Fruit fly (Drosophila melanogaster): ENCODE results near the gene PolD1.

PolD1 gene

DNA sequence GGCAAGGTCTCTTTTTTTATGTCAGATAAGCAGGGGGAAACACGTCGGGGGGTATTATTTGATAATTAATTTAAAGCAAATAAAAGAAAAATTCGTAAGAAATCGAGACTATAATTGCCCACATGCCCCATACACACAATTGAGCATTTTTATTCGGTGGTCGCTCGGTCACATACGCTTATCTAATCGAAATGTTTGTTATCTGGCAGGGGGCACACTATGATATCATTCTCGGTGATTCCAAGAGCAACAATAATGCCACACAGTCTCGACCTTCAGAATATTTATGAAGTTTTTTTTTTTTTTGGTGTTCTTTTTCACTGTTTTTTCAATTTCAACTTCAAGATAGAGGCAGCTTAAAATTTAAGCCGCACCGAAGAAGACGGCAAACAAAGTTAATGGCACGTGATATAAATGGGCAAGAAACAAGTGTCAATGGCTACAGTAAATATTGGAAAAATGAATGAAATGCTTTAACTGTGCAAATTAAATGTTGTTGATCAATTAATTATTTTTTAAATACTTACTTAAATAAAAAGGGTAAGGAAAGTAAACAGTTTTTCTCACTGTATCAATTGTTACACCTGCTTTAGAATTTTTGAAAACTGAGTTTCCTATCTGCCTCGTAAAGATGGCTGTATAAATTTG is 11.9 kb upstream of the PolD1 start (continued):
- TF ChIP-seq CG6689 (GFP tag; IDR thresholded peaks at IDR 0.05): 0 out of 2 replicates have a peak, but pooled peaks have one; percentile 10
- no peak; the same call in 1 of the 2 replicates for TF ChIP-seq CG3847 (GFP tag; IDR thresholded peaks at IDR 0.05)
- TF ChIP-seq CG33213 (GFP tag; optimal IDR thresholded peaks at IDR 0.05): no peak
- no peak for TF ChIP-seq knrl (GFP tag; IDR thresholded peaks at IDR 0.05; ENCODE audit: partially characterized antibody)
- TF ChIP-seq CG4730 (GFP tag; IDR thresholded peaks at IDR 0.05): no peak
- TF ChIP-seq Nf-YA (GFP tag; IDR thresholded peaks at IDR 0.05): no peak
- no peak for TF ChIP-seq CG14667 (GFP tag; IDR thresholded peaks at IDR 0.05)
- TF ChIP-seq dimm (GFP tag; IDR thresholded peaks at IDR 0.05): no peak
- TF ChIP-seq GATAe (GFP tag; conservative IDR thresholded peaks at IDR 0.05): peak; percentile 65
- no peak for TF ChIP-seq ase (GFP tag; IDR thresholded peaks at IDR 0.05)
- peak; percentile 65 for TF ChIP-seq CG3281 (GFP tag; optimal IDR thresholded peaks at IDR 0.05)
- TF ChIP-seq ap (GFP tag; IDR thresholded peaks at IDR 0.05): no peak
- no peak for TF ChIP-seq Tbp (GFP tag; optimal IDR thresholded peaks at IDR 0.05)
- no peak for TF ChIP-seq inv (GFP tag; IDR thresholded peaks at IDR 0.05; ENCODE audit: partially characterized antibody)
- no peak for TF ChIP-seq en (GFP tag; optimal IDR thresholded peaks at IDR 0.05)
- no peak for TF ChIP-seq pb (GFP tag; optimal IDR thresholded peaks at IDR 0.05)
- TF ChIP-seq hkb (optimal IDR thresholded peaks at IDR 0.05): no peak
- peak; percentile 49 for TF ChIP-seq hkb (GFP tag; IDR thresholded peaks at IDR 0.05)
- TF ChIP-seq CG2116 (GFP tag; optimal IDR thresholded peaks at IDR 0.05): no peak
- peak; percentile 3 for TF ChIP-seq Fer2 (tag; optimal IDR thresholded peaks at IDR 0.05)
- 0 out of 2 replicates have a peak, but pooled peaks have one; percentile 13 for TF ChIP-seq esg (GFP tag; conservative IDR thresholded peaks at IDR 0.05)
- no peak for TF ChIP-seq ato (GFP tag; IDR thresholded peaks at IDR 0.05; ENCODE audit: partially characterized antibody)
- no peak for TF ChIP-seq Max (GFP tag; optimal IDR thresholded peaks at IDR 0.05)
- no peak for TF ChIP-seq shn (GFP tag; optimal IDR thresholded peaks at IDR 0.05)
- TF ChIP-seq CG4424 (GFP tag; optimal IDR thresholded peaks at IDR 0.05): peak; percentile 12
- no peak for TF ChIP-seq CG11504 (tag; optimal IDR thresholded peaks at IDR 0.05)
- no peak for TF ChIP-seq chif (GFP tag; optimal IDR thresholded peaks at IDR 0.05)
- TF ChIP-seq pho (GFP tag; optimal IDR thresholded peaks at IDR 0.05): peak; percentile 13
- TF ChIP-seq Sin3A (optimal IDR thresholded peaks at IDR 0.05): no peak
- TF ChIP-seq HLH4C (GFP tag; IDR thresholded peaks at IDR 0.05; ENCODE audit: partially characterized antibody): no peak
- no peak for TF ChIP-seq CG2129 (GFP tag; IDR thresholded peaks at IDR 0.05; ENCODE audit: partially characterized antibody)
- TF ChIP-seq Poxn (GFP tag; IDR thresholded peaks at IDR 0.05): peak; percentile 39; the same call in 1 of the 2 replicates
- TF ChIP-seq CG32532 (GFP tag; IDR thresholded peaks at IDR 0.05): peak; percentile 64; the same call in 1 of the 2 replicates
- peak; percentile 83 for TF ChIP-seq CG34376 (GFP tag; optimal IDR thresholded peaks at IDR 0.05)
- no peak for TF ChIP-seq kay (GFP tag; optimal IDR thresholded peaks at IDR 0.05)
- peak; percentile 32 for TF ChIP-seq CoRest (tag; optimal IDR thresholded peaks at IDR 0.05)
- peak; percentile 54 for TF ChIP-seq CG2712 (tag; optimal IDR thresholded peaks at IDR 0.05)
- TF ChIP-seq CG3995 (GFP tag; optimal IDR thresholded peaks at IDR 0.05): no peak
- no peak for TF ChIP-seq kni (GFP tag; optimal IDR thresholded peaks at IDR 0.05)
- TF ChIP-seq row (GFP tag; IDR thresholded peaks at IDR 0.05): peak; percentile 61; the same call in 2 of the 3 replicates
- TF ChIP-seq lbe (GFP tag; optimal IDR thresholded peaks at IDR 0.05): no peak
- TF ChIP-seq gfzf (GFP tag; optimal IDR thresholded peaks at IDR 0.05): no peak
- TF ChIP-seq Chrac-16 (GFP tag; optimal IDR thresholded peaks at IDR 0.05): no peak
- no peak for TF ChIP-seq Deaf1 (tag; optimal IDR thresholded peaks at IDR 0.05)
- no peak for TF ChIP-seq dm (GFP tag; optimal IDR thresholded peaks at IDR 0.05)
- no peak for TF ChIP-seq CG17328 (GFP tag; IDR thresholded peaks at IDR 0.05)
- no peak for TF ChIP-seq tin (GFP tag; optimal IDR thresholded peaks at IDR 0.05)
- TF ChIP-seq CG4707 (GFP tag; optimal IDR thresholded peaks at IDR 0.05): no peak
- TF ChIP-seq CG14860 (GFP tag; IDR thresholded peaks at IDR 0.05; ENCODE audit: partially characterized antibody): no peak
- TF ChIP-seq fu2 (GFP tag; optimal IDR thresholded peaks at IDR 0.05): peak; percentile 10
- TF ChIP-seq bbx (GFP tag; IDR thresholded peaks at IDR 0.05; ENCODE audit: partially characterized antibody): no peak
